Worm (Caenorhabditis elegans): ENCODE measurements around the gene B0303.7.
A peak's percentile ranks its signal among the peaks of the same experiment; 100 is the strongest.

Gene B0303.7

ce11 chrIII:8693322-8693721 is at the start of gene B0303.7:
Gene B0303.7, plus strand, starts transcription at chrIII:8693622.
- no peak for TF ChIP-seq nhr-237 (tag; optimal IDR thresholded peaks at IDR 0.05)

- TF ChIP-seq mep-1 (tag; optimal IDR thresholded peaks at IDR 0.05) (no peak), mab-5 (tag; optimal IDR thresholded peaks at IDR 0.05) (no peak), unc-120 (tag; optimal IDR thresholded peaks at IDR 0.05; ENCODE audit: poor library complexity, severe bottlenecking) (no peak), unc-62 (GFP tag; optimal IDR thresholded peaks at IDR 0.05) (no peak), zip-8 (tag; optimal IDR thresholded peaks at IDR 0.05) (no peak), sem-2 (GFP tag; optimal IDR thresholded peaks at IDR 0.05) (no peak), elt-1 (tag; optimal IDR thresholded peaks at IDR 0.05; ENCODE audit: borderline replicate concordance, insufficient read depth) (no peak), bed-3 (GFP tag; optimal IDR thresholded peaks at IDR 0.05) (no peak), nhr-12 (tag; optimal IDR thresholded peaks at IDR 0.05) (no peak), ham-2 (GFP tag; optimal IDR thresholded peaks at IDR 0.05) (no peak), lin-32 (GFP tag; optimal IDR thresholded peaks at IDR 0.05) (no peak)
These were observed 49.8 kb upstream of the B0303.7 start, which contains the start of gene twk-7 for ce11 chrIII:8643639-8644038. Gene twk-7, minus strand, starts transcription at chrIII:8643739.

DNA sequence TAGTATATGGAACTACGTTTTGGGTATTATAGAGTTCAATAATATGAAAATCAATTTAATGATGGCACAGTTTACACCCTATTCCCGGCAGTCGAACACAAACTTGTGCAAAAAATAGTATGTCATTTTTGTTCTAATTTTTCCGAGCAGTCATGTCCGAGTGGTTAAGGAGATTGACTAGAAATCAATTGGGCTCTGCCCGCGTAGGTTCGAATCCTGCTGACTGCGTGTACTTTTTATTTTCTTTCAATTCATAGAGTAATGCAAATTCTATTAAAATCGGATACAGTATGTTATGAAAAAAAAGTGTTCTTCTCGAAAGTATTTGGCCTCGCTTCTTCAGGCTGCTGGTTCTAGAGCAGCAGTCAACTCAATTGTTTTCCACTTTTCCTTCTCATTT is 47.4 kb upstream of the B0303.7 start:
- TF ChIP-seq cnd-1 (tag; optimal IDR thresholded peaks at IDR 0.05) (no peak), mls-2 (tag; optimal IDR thresholded peaks at IDR 0.05) (no peak), ceh-83 (GFP tag; optimal IDR thresholded peaks at IDR 0.05) (no peak), ceh-39 (tag; optimal IDR thresholded peaks at IDR 0.05) (no peak), elt-1 (tag; optimal IDR thresholded peaks at IDR 0.05; ENCODE audit: borderline replicate concordance, insufficient read depth) (no peak), sptf-1 (tag; optimal IDR thresholded peaks at IDR 0.05) (no peak), mab-5 (tag; optimal IDR thresholded peaks at IDR 0.05) (no peak), ceh-43 (GFP tag; optimal IDR thresholded peaks at IDR 0.05) (no peak), nhr-237 (tag; optimal IDR thresholded peaks at IDR 0.05) (no peak), lin-13 (tag; optimal IDR thresholded peaks at IDR 0.05) (no peak), sem-2 (GFP tag; optimal IDR thresholded peaks at IDR 0.05) (no peak), nhr-12 (tag; optimal IDR thresholded peaks at IDR 0.05) (no peak), lsy-2 (tag; optimal IDR thresholded peaks at IDR 0.05) (no peak), ces-1 (GFP tag; optimal IDR thresholded peaks at IDR 0.05) (no peak), lin-32 (GFP tag; optimal IDR thresholded peaks at IDR 0.05) (no peak), flh-1 (GFP tag; optimal IDR thresholded peaks at IDR 0.05) (no peak), blmp-1 (tag; optimal IDR thresholded peaks at IDR 0.05) (no peak), mep-1 (tag; optimal IDR thresholded peaks at IDR 0.05) (no peak)

ce11 chrIII:8648589-8648988 is 44.8 kb upstream of the B0303.7 start, which contains the start of gene F22B7.3:
Gene F22B7.3, plus strand, starts transcription at chrIII:8648889.
- no peak for TF ChIP-seq drap-1 (GFP tag; optimal IDR thresholded peaks at IDR 0.05)
- no peak for TF ChIP-seq ceh-39 (tag; optimal IDR thresholded peaks at IDR 0.05)
- TF ChIP-seq nhr-2 (tag; optimal IDR thresholded peaks at IDR 0.05), result no peak
- no peak for TF ChIP-seq nhr-237 (tag; optimal IDR thresholded peaks at IDR 0.05)
- no peak for TF ChIP-seq ceh-43 (GFP tag; optimal IDR thresholded peaks at IDR 0.05)
- no peak for TF ChIP-seq cnd-1 (tag; optimal IDR thresholded peaks at IDR 0.05)
- no peak for TF ChIP-seq lin-13 (tag; optimal IDR thresholded peaks at IDR 0.05)
- no peak for TF ChIP-seq pha-4 (tag; optimal IDR thresholded peaks at IDR 0.05)
- no peak for TF ChIP-seq mab-5 (tag; optimal IDR thresholded peaks at IDR 0.05)
- no peak for TF ChIP-seq elt-3 (tag; optimal IDR thresholded peaks at IDR 0.05)
- no peak for TF ChIP-seq elt-1 (tag; optimal IDR thresholded peaks at IDR 0.05; ENCODE audit: borderline replicate concordance, insufficient read depth)
- TF ChIP-seq mls-2 (tag; optimal IDR thresholded peaks at IDR 0.05), result no peak

- TF ChIP-seq sptf-1 (tag; optimal IDR thresholded peaks at IDR 0.05) (peak; percentile 88), nhr-76 (tag; optimal IDR thresholded peaks at IDR 0.05) (no peak), elt-1 (tag; optimal IDR thresholded peaks at IDR 0.05; ENCODE audit: borderline replicate concordance, insufficient read depth) (no peak), hlh-1 (tag; optimal IDR thresholded peaks at IDR 0.05) (peak; percentile 0), ceh-83 (GFP tag; optimal IDR thresholded peaks at IDR 0.05) (peak; percentile 89), elt-3 (tag; optimal IDR thresholded peaks at IDR 0.05) (no peak), lsy-2 (tag; optimal IDR thresholded peaks at IDR 0.05) (no peak), drap-1 (GFP tag; optimal IDR thresholded peaks at IDR 0.05) (peak; percentile 80), ces-1 (GFP tag; optimal IDR thresholded peaks at IDR 0.05) (peak; percentile 6), M03D4.4 (tag; optimal IDR thresholded peaks at IDR 0.05) (peak; percentile 85), ceh-43 (GFP tag; optimal IDR thresholded peaks at IDR 0.05) (peak; percentile 71), blmp-1 (tag; optimal IDR thresholded peaks at IDR 0.05) (peak; percentile 22), cnd-1 (tag; optimal IDR thresholded peaks at IDR 0.05) (peak; percentile 78), ham-2 (GFP tag; optimal IDR thresholded peaks at IDR 0.05) (peak; percentile 34), ceh-39 (tag; optimal IDR thresholded peaks at IDR 0.05) (no peak), lin-32 (GFP tag; optimal IDR thresholded peaks at IDR 0.05) (peak; percentile 50), zip-8 (tag; optimal IDR thresholded peaks at IDR 0.05) (no peak), nhr-237 (tag; optimal IDR thresholded peaks at IDR 0.05) (no peak), lin-13 (tag; optimal IDR thresholded peaks at IDR 0.05) (no peak), nhr-12 (tag; optimal IDR thresholded peaks at IDR 0.05) (no peak), unc-39 (tag; optimal IDR thresholded peaks at IDR 0.05) (no peak), bed-3 (GFP tag; optimal IDR thresholded peaks at IDR 0.05) (peak; percentile 68), ztf-11 (tag; optimal IDR thresholded peaks at IDR 0.05) (no peak), sem-2 (GFP tag; optimal IDR thresholded peaks at IDR 0.05) (peak; percentile 73), unc-120 (tag; optimal IDR thresholded peaks at IDR 0.05; ENCODE audit: poor library complexity, severe bottlenecking) (peak; percentile 66), flh-1 (GFP tag; optimal IDR thresholded peaks at IDR 0.05) (peak; percentile 52), tbx-8 (GFP tag; optimal IDR thresholded peaks at IDR 0.05) (no peak), mep-1 (tag; optimal IDR thresholded peaks at IDR 0.05) (peak; percentile 12), nhr-2 (tag; optimal IDR thresholded peaks at IDR 0.05) (no peak), mls-2 (tag; optimal IDR thresholded peaks at IDR 0.05) (peak; percentile 87)
These were observed 43.1 kb upstream of the B0303.7 start, which contains the start of gene flp-23 for ce11 chrIII:8650235-8650817. Gene flp-23, plus strand, starts transcription at chrIII:8650767.
